Worm (Caenorhabditis elegans) whole organism, L4 larva: ENCODE results near the gene nhr-35.

Experiments used
- F10B5.3 ChIP-seq: sonication (generic microtip); optimal IDR thresholded peaks from 2 replicates; lab custom pipeline; 2016; ENCODE audit warnings: mild to moderate bottlenecking, missing genetic modification characterization, missing compliant biosample characterization
- aly-2 ChIP-seq: sonication (generic microtip); optimal IDR thresholded peaks from 2 replicates; lab custom pipeline; 2018; ENCODE audit warnings: missing biosample characterization, missing genetic modification characterization
- ama-1 ChIP-seq: fragments of 150-350 bp; optimal IDR thresholded peaks from 2 replicates; lab custom pipeline; 2014; ENCODE audit warnings: inconsistent platforms, mixed read lengths
- ctbp-1 ChIP-seq: fragments of 200-800 bp; sonication (Bioruptor generic); IDR thresholded peaks from 2 replicates; pipeline ENCODE4 v1.3.6; 2022; ENCODE audit warnings: missing genetic modification reagents, missing genetic modification characterization, missing compliant biosample characterization
- jun-1 ChIP-seq: fragments of 150-350 bp; optimal IDR thresholded peaks from 2 replicates; lab custom pipeline; 2014; ENCODE audit warnings: missing biosample characterization, missing genetic modification reagents, missing genetic modification characterization
- lin-1 ChIP-seq: fragments of 200-800 bp; sonication (Bioruptor generic); IDR thresholded peaks from 2 replicates; pipeline ENCODE4 v1.3.6; 2022; ENCODE audit warnings: missing genetic modification reagents, missing genetic modification characterization, missing compliant biosample characterization
- lin-39 ChIP-seq: fragments of 150-350 bp; optimal IDR thresholded peaks from 2 replicates; lab custom pipeline; 2014; ENCODE audit warnings: missing biosample characterization, missing genetic modification reagents, missing genetic modification characterization
- lsy-2 ChIP-seq, 2 experiments: fragments of 150-350 bp in 1 of 2; sonication (generic microtip) in 1 of 2; optimal IDR thresholded peaks; 2 replicates each; lab custom pipeline; 2014 to 2017; ENCODE audit warnings: missing biosample characterization in 2 of 2, missing genetic modification characterization in 2 of 2
- mxl-2 ChIP-seq: fragments of 200-800 bp; sonication (Bioruptor generic); conservative IDR thresholded peaks from 2 replicates; pipeline ENCODE4 v1.3.6; 2022; ENCODE audit warnings: missing genetic modification reagents, missing genetic modification characterization, missing compliant biosample characterization
- nhr-28 ChIP-seq: fragments of 150-350 bp; optimal IDR thresholded peaks from 2 replicates; lab custom pipeline; 2014; ENCODE audit warnings: missing biosample characterization, missing genetic modification characterization
- php-3 ChIP-seq: fragments of 200-800 bp; sonication (Bioruptor generic); IDR thresholded peaks from 2 replicates; pipeline ENCODE4 v1.3.6; 2022; ENCODE audit warnings: missing genetic modification reagents, missing genetic modification characterization, missing compliant biosample characterization
- pqm-1 ChIP-seq: sonication (generic microtip); optimal IDR thresholded peaks from 2 replicates; lab custom pipeline; 2017; ENCODE audit warnings: missing biosample characterization, missing genetic modification characterization
- zip-11 ChIP-seq: fragments of 200-800 bp; sonication (Bioruptor generic); IDR thresholded peaks from 2 replicates; pipeline ENCODE4 v1.3.6; 2022; ENCODE audit warnings: missing genetic modification characterization, missing compliant biosample characterization
- ztf-11 ChIP-seq: fragments of 150-350 bp; optimal IDR thresholded peaks from 2 replicates; lab custom pipeline; 2014; ENCODE audit warnings: missing biosample characterization, missing genetic modification characterization

ce11 chrX:4562288-4562687, 29.8 kb downstream of the nhr-35 start:
- TF ChIP-seq ctbp-1 (GFP tag; lab: Robert Waterston, UW): no peak
- TF ChIP-seq ztf-11 (tag; lab: Kevin White, UChicago): no peak
- TF ChIP-seq ama-1 (lab: Kevin White, UChicago): no peak
- TF ChIP-seq zip-11 (GFP tag; lab: Robert Waterston, UW): no peak
- no peak for TF ChIP-seq lin-39 (tag; lab: Kevin White, UChicago)
- no peak for TF ChIP-seq lin-1 (GFP tag; lab: Robert Waterston, UW)
- no peak for TF ChIP-seq pqm-1
- TF ChIP-seq php-3 (GFP tag; lab: Robert Waterston, UW): no peak
- no peak for TF ChIP-seq mxl-2
- no peak for TF ChIP-seq jun-1 (tag; lab: Kevin White, UChicago)
- TF ChIP-seq aly-2 (tag; lab: Kevin White, UChicago): no peak
- TF ChIP-seq F10B5.3: no peak
- no peak for TF ChIP-seq nhr-28 (tag; lab: Kevin White, UChicago)
- no peak for TF ChIP-seq lsy-2 (tag; optimal IDR thresholded peaks at IDR 0.05; lab: Kevin White, UChicago)
